Fruit fly (Drosophila melanogaster): ENCODE data around the gene CG31848.

Gene CG31848

dm6 chr2L:13222225-13222648 lies 43.4 kb downstream of the CG31848 start, which contains the start of the genes Ski6 and CG16812 (continued):
- peak; percentile 28 for TF ChIP-seq HHEX (GFP tag; optimal IDR thresholded peaks at IDR 0.05)
- TF ChIP-seq chif (GFP tag; optimal IDR thresholded peaks at IDR 0.05): peak in 1 of 2 experiments; percentile 15
- TF ChIP-seq zen (tag; optimal IDR thresholded peaks at IDR 0.05): peak; percentile 83
- peak; percentile 81 for TF ChIP-seq CoRest (tag; optimal IDR thresholded peaks at IDR 0.05)
- peak; percentile 65 for TF ChIP-seq CG4617 (GFP tag; optimal IDR thresholded peaks at IDR 0.05; ENCODE audit: borderline replicate concordance)
- TF ChIP-seq Poxn (GFP tag; IDR thresholded peaks at IDR 0.05): no peak
- TF ChIP-seq CG12219 (GFP tag; optimal IDR thresholded peaks at IDR 0.05): no peak
- TF ChIP-seq Fer1 (GFP tag; optimal IDR thresholded peaks at IDR 0.05): no peak
- TF ChIP-seq zfh2 (GFP tag; optimal IDR thresholded peaks at IDR 0.05): peak; percentile 15
- TF ChIP-seq Bdp1 (GFP tag; optimal IDR thresholded peaks at IDR 0.05): no peak
- TF ChIP-seq CG9727 (GFP tag; optimal IDR thresholded peaks at IDR 0.05): peak; percentile 63
- TF ChIP-seq Fer2 (tag; optimal IDR thresholded peaks at IDR 0.05): peak; percentile 66
- no peak for TF ChIP-seq CG1792 (GFP tag; optimal IDR thresholded peaks at IDR 0.05)
- peak; percentile 65 for TF ChIP-seq CG13287 (GFP tag; IDR thresholded peaks at IDR 0.05; ENCODE audit: partially characterized antibody)
- TF ChIP-seq oc (tag; optimal IDR thresholded peaks at IDR 0.05): peak; percentile 52
- TF ChIP-seq rib (GFP tag; IDR thresholded peaks at IDR 0.05): no peak
- TF ChIP-seq lov (optimal IDR thresholded peaks at IDR 0.05): no peak
- no peak for TF ChIP-seq lov (GFP tag; IDR thresholded peaks at IDR 0.05)
- TF ChIP-seq lab (GFP tag; optimal IDR thresholded peaks at IDR 0.05): no peak
- TF ChIP-seq Lhr (GFP tag; optimal IDR thresholded peaks at IDR 0.05): no peak
- TF ChIP-seq kni (GFP tag; optimal IDR thresholded peaks at IDR 0.05): no peak
- TF ChIP-seq Eip74EF (GFP tag; optimal IDR thresholded peaks at IDR 0.05): no peak
- no peak for TF ChIP-seq dmrt99B (tag; optimal IDR thresholded peaks at IDR 0.05)
- peak; percentile 50; the same call in 1 of the 2 replicates for TF ChIP-seq ssp (GFP tag; IDR thresholded peaks at IDR 0.05)
- TF ChIP-seq CG6175 (GFP tag; IDR thresholded peaks at IDR 0.05): no peak
- TF ChIP-seq dan (GFP tag; IDR thresholded peaks at IDR 0.05): no peak
- TF ChIP-seq CG10959 (GFP tag; IDR thresholded peaks at IDR 0.05): no peak
- no peak for TF ChIP-seq Trl (optimal IDR thresholded peaks at IDR 0.05)
- TF ChIP-seq Trl (GFP tag; optimal IDR thresholded peaks at IDR 0.05): peak; percentile 10
- TF ChIP-seq CG5245 (GFP tag; optimal IDR thresholded peaks at IDR 0.05): peak; percentile 25
- TF ChIP-seq unpg (GFP tag; optimal IDR thresholded peaks at IDR 0.05): no peak
- 0 out of 2 replicates have a peak, but pooled peaks have one; percentile 4 for TF ChIP-seq Nf-YA (GFP tag; IDR thresholded peaks at IDR 0.05)
- TF ChIP-seq CG13424 (tag; optimal IDR thresholded peaks at IDR 0.05): peak; percentile 85
- TF ChIP-seq NC2β (GFP tag; optimal IDR thresholded peaks at IDR 0.05): peak; percentile 51
- TF ChIP-seq cad (GFP tag; optimal IDR thresholded peaks at IDR 0.05): no peak
- TF ChIP-seq CG30020 (tag; optimal IDR thresholded peaks at IDR 0.05): peak; percentile 81
- TF ChIP-seq nerfin-1 (tag; optimal IDR thresholded peaks at IDR 0.05): peak; percentile 82
- no peak for TF ChIP-seq D (optimal IDR thresholded peaks at IDR 0.05)
- no peak for TF ChIP-seq D (GFP tag; optimal IDR thresholded peaks at IDR 0.05)
- TF ChIP-seq NFAT (GFP tag; IDR thresholded peaks at IDR 0.05): peak; percentile 48; the same call in 1 of the 2 replicates
- TF ChIP-seq caup (GFP tag; optimal IDR thresholded peaks at IDR 0.05; ENCODE audit: severe bottlenecking): no peak
- no peak for TF ChIP-seq schlank (tag; optimal IDR thresholded peaks at IDR 0.05)
- TF ChIP-seq fd102C (GFP tag; optimal IDR thresholded peaks at IDR 0.05): no peak
- no peak for TF ChIP-seq CG8359 (GFP tag; optimal IDR thresholded peaks at IDR 0.05; ENCODE audit: borderline replicate concordance)
- TF ChIP-seq CG11696 (GFP tag; IDR thresholded peaks at IDR 0.05): 0 out of 2 replicates have a peak, but pooled peaks have one; percentile 36
- TF ChIP-seq ftz-f1 (GFP tag; optimal IDR thresholded peaks at IDR 0.05): no peak
- TF ChIP-seq ro (GFP tag; IDR thresholded peaks at IDR 0.05): no peak
- TF ChIP-seq CG15269 (tag; optimal IDR thresholded peaks at IDR 0.05): peak; percentile 83
- TF ChIP-seq CG2199 (GFP tag; IDR thresholded peaks at IDR 0.05): no peak
- peak; percentile 21 for TF ChIP-seq psq (GFP tag; optimal IDR thresholded peaks at IDR 0.05)
- peak; percentile 2 to 80 for TF ChIP-seq dpn (GFP tag; optimal IDR thresholded peaks at IDR 0.05)
